Worm (Caenorhabditis elegans): Measurements from ENCODE around the gene wdr-60.

Gene wdr-60

ce11 chrIII:4986790-4987259, at the start of gene wdr-60, which contains the start of gene C27F2.10:
Gene wdr-60, plus strand, starts transcription at chrIII:4987209.
Gene C27F2.10, minus strand, starts transcription at chrIII:4986898.
- TF ChIP-seq nfya-1 (tag; optimal IDR thresholded peaks at IDR 0.05), result no peak
- TF ChIP-seq ceh-6 (GFP tag; optimal IDR thresholded peaks at IDR 0.05), result no peak
- no peak for TF ChIP-seq ceh-9 (tag; optimal IDR thresholded peaks at IDR 0.05)
- TF ChIP-seq ttx-3 (tag; optimal IDR thresholded peaks at IDR 0.05), result no peak
- TF ChIP-seq ceh-34 (tag; optimal IDR thresholded peaks at IDR 0.05), result no peak
- TF ChIP-seq ztf-16 (tag; optimal IDR thresholded peaks at IDR 0.05), result no peak
- no peak for TF ChIP-seq odd-2 (tag; optimal IDR thresholded peaks at IDR 0.05)
- no peak for TF ChIP-seq pha-2 (tag; optimal IDR thresholded peaks at IDR 0.05)
- TF ChIP-seq zip-5 (tag; optimal IDR thresholded peaks at IDR 0.05), result no peak
- TF ChIP-seq dve-1 (tag; optimal IDR thresholded peaks at IDR 0.05), result no peak
- no peak for TF ChIP-seq pha-4 (tag; optimal IDR thresholded peaks at IDR 0.05)
- no peak for TF ChIP-seq pros-1 (tag; optimal IDR thresholded peaks at IDR 0.05)
- TF ChIP-seq dmd-4 (tag; optimal IDR thresholded peaks at IDR 0.05; ENCODE audit: borderline replicate concordance), result no peak
- TF ChIP-seq tbx-7 (tag; optimal IDR thresholded peaks at IDR 0.05), result peak; percentile 63
- TF ChIP-seq elt-2 (tag; optimal IDR thresholded peaks at IDR 0.05), result no peak
- peak; percentile 83 for TF ChIP-seq C08G9.2 (tag; optimal IDR thresholded peaks at IDR 0.05)
- no peak for TF ChIP-seq unc-86 (tag; optimal IDR thresholded peaks at IDR 0.05)
- no peak for TF ChIP-seq hlh-15 (tag; optimal IDR thresholded peaks at IDR 0.05)
- no peak for TF ChIP-seq elt-4 (tag; optimal IDR thresholded peaks at IDR 0.05)
- no peak for TF ChIP-seq rnt-1 (tag; optimal IDR thresholded peaks at IDR 0.05)
- no peak for TF ChIP-seq hlh-6 (tag; optimal IDR thresholded peaks at IDR 0.05)
- no peak for TF ChIP-seq pat-9 (tag; optimal IDR thresholded peaks at IDR 0.05)
- TF ChIP-seq unc-55 (GFP tag; optimal IDR thresholded peaks at IDR 0.05), result no peak
- no peak for TF ChIP-seq unc-42 (tag; optimal IDR thresholded peaks at IDR 0.05)
- TF ChIP-seq hlh-8 (tag; optimal IDR thresholded peaks at IDR 0.05), result no peak
- TF ChIP-seq fkh-6 (tag; optimal IDR thresholded peaks at IDR 0.05), result no peak
- no peak for TF ChIP-seq pax-1 (tag; optimal IDR thresholded peaks at IDR 0.05)
- TF ChIP-seq hlh-13 (GFP tag; optimal IDR thresholded peaks at IDR 0.05), result no peak
- TF ChIP-seq nhr-11 (tag; optimal IDR thresholded peaks at IDR 0.05), result no peak
- TF ChIP-seq ref-2 (tag; optimal IDR thresholded peaks at IDR 0.05), result peak; percentile 18
- TF ChIP-seq fkh-10 (GFP tag; optimal IDR thresholded peaks at IDR 0.05), result no peak
- TF ChIP-seq ceh-22 (tag; optimal IDR thresholded peaks at IDR 0.05), result no peak
- no peak for TF ChIP-seq npax-4 (tag; optimal IDR thresholded peaks at IDR 0.05)
- no peak for TF ChIP-seq gmeb-2 (tag; optimal IDR thresholded peaks at IDR 0.05)
- no peak for TF ChIP-seq unc-3 (GFP tag; conservative IDR thresholded peaks at IDR 0.05)
- no peak for TF ChIP-seq unc-3 (tag; optimal IDR thresholded peaks at IDR 0.05)
- peak; percentile 21 for TF ChIP-seq mec-3 (tag; optimal IDR thresholded peaks at IDR 0.05; ENCODE audit: borderline replicate concordance)
- TF ChIP-seq T23F11.4 (GFP tag; optimal IDR thresholded peaks at IDR 0.05), result no peak
- TF ChIP-seq fax-1 (tag; optimal IDR thresholded peaks at IDR 0.05), result no peak
- no peak for TF ChIP-seq pag-3 (tag; optimal IDR thresholded peaks at IDR 0.05; ENCODE audit: borderline replicate concordance)
- no peak for TF ChIP-seq Y22D7AL.16 (tag; optimal IDR thresholded peaks at IDR 0.05)
- no peak for TF ChIP-seq ceh-48 (tag; optimal IDR thresholded peaks at IDR 0.05)
- TF ChIP-seq ceh-14 (tag; optimal IDR thresholded peaks at IDR 0.05), result no peak
- TF ChIP-seq che-1 (tag; optimal IDR thresholded peaks at IDR 0.05), result no peak
- TF ChIP-seq ceh-45 (GFP tag; IDR thresholded peaks at IDR 0.05), result no peak
- TF ChIP-seq ama-1 (optimal IDR thresholded peaks at IDR 0.05), result no peak
- TF ChIP-seq hlh-30 (tag; optimal IDR thresholded peaks at IDR 0.05; ENCODE audit: insufficient read depth), result no peak
- TF ChIP-seq ceh-30 (tag; optimal IDR thresholded peaks at IDR 0.05), result no peak
- no peak for TF ChIP-seq K02D7.2 (tag; optimal IDR thresholded peaks at IDR 0.05)
- no peak for TF ChIP-seq C38D4.7 (GFP tag; optimal IDR thresholded peaks at IDR 0.05)
- TF ChIP-seq tbx-2 (tag; optimal IDR thresholded peaks at IDR 0.05), result peak; percentile 59
- peak; percentile 58 for TF ChIP-seq ceh-2 (tag; optimal IDR thresholded peaks at IDR 0.05)
- TF ChIP-seq ceh-19 (GFP tag; optimal IDR thresholded peaks at IDR 0.05), result no peak
- TF ChIP-seq ceh-24 (tag; optimal IDR thresholded peaks at IDR 0.05), result no peak
